Fruit fly (Drosophila melanogaster) whole organism, adult: ENCODE results near the gene CG32488.

ENCODE experiments used
- CG11617 ChIP-seq: fragments of 200-800 bp; sonication (Bioruptor generic); optimal IDR thresholded peaks from 2 replicates; lab custom pipeline; 2017; ENCODE audit warnings: mild to moderate bottlenecking, missing biosample characterization, missing genetic modification reagents, missing genetic modification characterization
- CG12768 ChIP-seq: fragments of 200-800 bp; sonication (Bioruptor generic); optimal IDR thresholded peaks from 2 replicates; lab custom pipeline; 2017; ENCODE audit warnings: missing biosample characterization, missing genetic modification characterization, mild to moderate bottlenecking, moderate library complexity, missing genetic modification reagents
- CG14711 ChIP-seq: fragments of 200-800 bp; sonication (Bioruptor generic); optimal IDR thresholded peaks from 2 replicates; lab custom pipeline; 2018; ENCODE audit warnings: missing biosample characterization, mild to moderate bottlenecking, missing genetic modification characterization, moderate library complexity
- CG1620 ChIP-seq: fragments of 200-800 bp; sonication (Bioruptor generic); optimal IDR thresholded peaks from 2 replicates; lab custom pipeline; 2016; ENCODE audit warnings: missing biosample characterization, missing genetic modification characterization
- CG33017 ChIP-seq: fragments of 200-800 bp; sonication (Bioruptor generic); optimal IDR thresholded peaks from 2 replicates; lab custom pipeline; 2018; ENCODE audit warnings: missing biosample characterization, mild to moderate bottlenecking, missing genetic modification characterization, moderate library complexity
- CG5204 ChIP-seq: fragments of 200-800 bp; sonication (Bioruptor generic); optimal IDR thresholded peaks from 2 replicates; lab custom pipeline; 2016; ENCODE audit warnings: missing biosample characterization, missing genetic modification characterization
- CG7045 ChIP-seq: fragments of 200-800 bp; sonication (Bioruptor generic); optimal IDR thresholded peaks from 2 replicates; lab custom pipeline; 2017; ENCODE audit warnings: missing biosample characterization, mild to moderate bottlenecking, missing genetic modification characterization
- CG7101 ChIP-seq: fragments of 200-800 bp; sonication (Bioruptor generic); optimal IDR thresholded peaks from 2 replicates; lab custom pipeline; 2018; ENCODE audit warnings: missing biosample characterization, mild to moderate bottlenecking, missing genetic modification characterization, moderate library complexity
- Clk ChIP-seq: fragments of 200-800 bp; sonication (Bioruptor generic); optimal IDR thresholded peaks from 2 replicates; lab custom pipeline; 2017; ENCODE audit warnings: missing biosample characterization, missing genetic modification characterization
- Crg-1 ChIP-seq: fragments of 200-800 bp; sonication (Bioruptor generic); optimal IDR thresholded peaks from 2 replicates; lab custom pipeline; 2016; ENCODE audit warnings: missing biosample characterization, missing genetic modification characterization
- Hr96 ChIP-seq: fragments of 200-800 bp; sonication (Bioruptor generic); optimal IDR thresholded peaks from 2 replicates; lab custom pipeline; 2016; ENCODE audit warnings: missing biosample characterization, missing genetic modification characterization
- Mnt ChIP-seq: fragments of 200-800 bp; sonication (Bioruptor generic); optimal IDR thresholded peaks from 2 replicates; lab custom pipeline; 2016; ENCODE audit warnings: missing biosample characterization, mild to moderate bottlenecking, missing genetic modification characterization
- bab1 ChIP-seq: fragments of 200-800 bp; sonication (Bioruptor generic); optimal IDR thresholded peaks from 3 replicates; lab custom pipeline; 2019; ENCODE audit warnings: missing biosample characterization, mild to moderate bottlenecking, missing genetic modification characterization, moderate library complexity
- cic ChIP-seq: fragments of 200-800 bp; sonication (Bioruptor generic); optimal IDR thresholded peaks from 2 replicates; lab custom pipeline; 2017; ENCODE audit warnings: missing biosample characterization, mild to moderate bottlenecking, missing genetic modification characterization, moderate library complexity
- cnc ChIP-seq, 2 experiments: fragments of >200 bp; optimal IDR thresholded peaks; 2 replicates each; lab custom pipeline; 2017
- kay ChIP-seq: fragments of 200-800 bp; sonication (Bioruptor generic); peaks from one replicate; lab custom pipeline; 2016; ENCODE audit warnings: missing biosample characterization, missing genetic modification characterization, borderline replicate concordance
- ovo ChIP-seq: fragments of 200-800 bp; sonication (Bioruptor generic); optimal IDR thresholded peaks from 2 replicates; lab custom pipeline; 2016; ENCODE audit warnings: missing biosample characterization, missing genetic modification characterization
- pad ChIP-seq: fragments of 200-800 bp; sonication (Bioruptor generic); optimal IDR thresholded peaks from 3 replicates; lab custom pipeline; 2017; ENCODE audit warnings: missing biosample characterization, missing genetic modification characterization, mild to moderate bottlenecking, moderate library complexity, missing genetic modification reagents
- tj ChIP-seq: fragments of 200-800 bp; sonication (Bioruptor generic); optimal IDR thresholded peaks from 3 replicates; lab custom pipeline; 2017; ENCODE audit warnings: missing biosample characterization, mild to moderate bottlenecking, missing genetic modification characterization, moderate library complexity
- toe ChIP-seq: fragments of 200-800 bp; sonication (Bioruptor generic); optimal IDR thresholded peaks from 2 replicates; lab custom pipeline; 2016; ENCODE audit warnings: missing biosample characterization, missing genetic modification characterization

The CG32488 gene

dm6 chr3L:3015969-3016368 is at the start of gene CG32488:
CG32488 (minus strand) TSS chr3L:3016069.
- TF ChIP-seq CG1620 (no peak), Mnt (GFP tag; lab: Kevin White, UChicago) (no peak), CG33017 (no peak), CG5204 (GFP tag; lab: Kevin White, UChicago) (no peak), ovo (no peak), Crg-1 (GFP tag; lab: Kevin White, UChicago) (no peak), CG14711 (no peak)

- peak; percentile 93 for TF ChIP-seq pad
Observed at dm6 chr3L:3061069-3061468, 45.2 kb upstream of the CG32488 start.

- TF ChIP-seq CG11617 (GFP tag; lab: Kevin White, UChicago) (peak; percentile 100), CG12768 (GFP tag; lab: Kevin White, UChicago) (peak; percentile 100), tj (GFP tag; lab: Kevin White, UChicago) (peak; percentile 98), Mnt (GFP tag; lab: Kevin White, UChicago) (peak; percentile 99), Hr96 (GFP tag; lab: Kevin White, UChicago) (peak; percentile 100), ovo (peak; percentile 98), Clk (GFP tag; lab: Kevin White, UChicago) (peak; percentile 100), CG33017 (peak; percentile 99), cic (GFP tag; lab: Kevin White, UChicago) (peak; percentile 95), bab1 (GFP tag; lab: Kevin White, UChicago) (peak; percentile 99), kay (GFP tag; lab: Kevin White, UChicago) (peak; percentile 100), pad (peak; percentile 98), CG7045 (GFP tag; lab: Kevin White, UChicago) (peak; percentile 100), CG5204 (GFP tag; lab: Kevin White, UChicago) (no peak), cnc (optimal IDR thresholded peaks at IDR 0.05; lab: Kevin White, UChicago) (no peak), toe (GFP tag; lab: Kevin White, UChicago) (peak; percentile 100), CG7101 (tag; lab: Kevin White, UChicago) (peak; percentile 100), Crg-1 (GFP tag; lab: Kevin White, UChicago) (peak; percentile 100), CG14711 (peak; percentile 98), CG1620 (peak; percentile 100)
Observed at dm6 chr3L:3060054-3060979, 44.4 kb upstream of the CG32488 start.

dm6 chr3L:3058970-3059883 is 43.4 kb upstream of the CG32488 start:
- TF ChIP-seq CG12768 (GFP tag; lab: Kevin White, UChicago) (no peak), tj (GFP tag; lab: Kevin White, UChicago) (peak; percentile 74)

dm6 chr3L:3054851-3055250 is 39.0 kb upstream of the CG32488 start, which contains the start of gene CG16753:
CG16753 (plus strand) TSS chr3L:3055079.
- TF ChIP-seq Crg-1 (GFP tag; lab: Kevin White, UChicago) = no peak
- TF ChIP-seq CG11617 (GFP tag; lab: Kevin White, UChicago) = no peak
- TF ChIP-seq Mnt (GFP tag; lab: Kevin White, UChicago) = peak; percentile 59
- peak; percentile 31 for TF ChIP-seq bab1 (GFP tag; lab: Kevin White, UChicago)
- TF ChIP-seq tj (GFP tag; lab: Kevin White, UChicago) = no peak

dm6 chr3L:3054099-3054498 is 38.2 kb upstream of the CG32488 start:
- TF ChIP-seq CG7101 (tag; lab: Kevin White, UChicago) = no peak
- TF ChIP-seq CG14711 = no peak
- TF ChIP-seq toe (GFP tag; lab: Kevin White, UChicago) = no peak
- no peak for TF ChIP-seq pad
- no peak for TF ChIP-seq ovo
- TF ChIP-seq CG1620 = no peak
- TF ChIP-seq CG7045 (GFP tag; lab: Kevin White, UChicago) = no peak
- no peak for TF ChIP-seq Mnt (GFP tag; lab: Kevin White, UChicago)
- no peak for TF ChIP-seq kay (GFP tag; lab: Kevin White, UChicago)
- TF ChIP-seq cic (GFP tag; lab: Kevin White, UChicago) = no peak
- TF ChIP-seq cnc (optimal IDR thresholded peaks at IDR 0.05; lab: Kevin White, UChicago) = no peak
- no peak for TF ChIP-seq Crg-1 (GFP tag; lab: Kevin White, UChicago)
- TF ChIP-seq Hr96 (GFP tag; lab: Kevin White, UChicago) = no peak
